Worm (Caenorhabditis elegans): ENCODE results near the gene dnj-7.

- TF ChIP-seq sdc-2 (tag; optimal IDR thresholded peaks at IDR 0.05) (no peak), pag-3 (tag; optimal IDR thresholded peaks at IDR 0.05; ENCODE audit: borderline replicate concordance) (no peak), ceh-30 (tag; optimal IDR thresholded peaks at IDR 0.05) (no peak), hlh-6 (tag; optimal IDR thresholded peaks at IDR 0.05) (no peak), fax-1 (tag; optimal IDR thresholded peaks at IDR 0.05) (no peak), pha-4 (tag; optimal IDR thresholded peaks at IDR 0.05) (no peak), C38D4.7 (GFP tag; optimal IDR thresholded peaks at IDR 0.05) (no peak), ztf-16 (tag; optimal IDR thresholded peaks at IDR 0.05) (no peak), ama-1 (optimal IDR thresholded peaks at IDR 0.05) (no peak), dve-1 (tag; optimal IDR thresholded peaks at IDR 0.05) (no peak), dmd-4 (tag; optimal IDR thresholded peaks at IDR 0.05; ENCODE audit: borderline replicate concordance) (no peak)
These were observed 37.9 kb downstream of the dnj-7 start for ce11 chrX:7232158-7232822.

Data from whole organism, late embryonic.